Worm (Caenorhabditis elegans): ENCODE measurements around the gene Y113G7B.28.

ce11 chrV:20186579-20186978, 9.2 kb upstream of the Y113G7B.28 start, which contains the start of gene srz-16:
- TF ChIP-seq F23B12.7 (tag; optimal IDR thresholded peaks at IDR 0.05; ENCODE audit: insufficient read depth) (no peak), ztf-18 (tag; optimal IDR thresholded peaks at IDR 0.05) (no peak), nhr-179 (tag; optimal IDR thresholded peaks at IDR 0.05) (no peak), efl-1 (GFP tag; optimal IDR thresholded peaks at IDR 0.05) (no peak), F52B5.7 (tag; optimal IDR thresholded peaks at IDR 0.05) (no peak), unc-62 (GFP tag; optimal IDR thresholded peaks at IDR 0.05) (no peak), dox-1 (GFP tag; IDR thresholded peaks at IDR 0.05) (no peak), lsl-1 (GFP tag; optimal IDR thresholded peaks at IDR 0.05) (no peak)
